Fruit fly (Drosophila melanogaster) whole organism, prepupa: ENCODE results near the gene gammaTub37C.
A peak's percentile ranks its signal among the peaks of the same experiment; 100 is the strongest.

Experiments used
- Blimp-1 ChIP-seq: fragments of 200-800 bp; sonication (Bioruptor generic); optimal IDR thresholded peaks from 3 replicates; lab custom pipeline; 2017; ENCODE audit warnings: missing biosample characterization, missing genetic modification characterization, mild to moderate bottlenecking, moderate library complexity, missing genetic modification reagents
- CG11294 ChIP-seq: fragments of 200-800 bp; sonication (Bioruptor generic); IDR thresholded peaks from 2 replicates; pipeline ENCODE4 v1.3.6; 2022; ENCODE audit warnings: missing biosample characterization, missing genetic modification characterization
- CG11762 ChIP-seq: fragments of 200-800 bp; sonication (Bioruptor generic); optimal IDR thresholded peaks from 3 replicates; lab custom pipeline; 2016; ENCODE audit warnings: missing biosample characterization, missing genetic modification characterization; ENCODE audit not compliant: insufficient read depth
- CG15336 ChIP-seq: fragments of 200-800 bp; sonication (Bioruptor generic); IDR thresholded peaks from 2 replicates; pipeline ENCODE4 v1.3.6; 2022; ENCODE audit warnings: missing biosample characterization, missing genetic modification characterization
- CG1621 ChIP-seq: fragments of 200-800 bp; sonication (Bioruptor generic); optimal IDR thresholded peaks from 3 replicates; lab custom pipeline; 2018; ENCODE audit warnings: missing biosample characterization, mild to moderate bottlenecking, missing genetic modification characterization
- CG31627 ChIP-seq: fragments of 200-800 bp; sonication (Bioruptor generic); optimal IDR thresholded peaks from 3 replicates; lab custom pipeline; 2016; ENCODE audit warnings: missing biosample characterization, missing genetic modification characterization
- CG34406 ChIP-seq: fragments of 200-800 bp; sonication (Bioruptor generic); optimal IDR thresholded peaks from 3 replicates; lab custom pipeline; 2016; ENCODE audit warnings: missing biosample characterization, missing genetic modification characterization
- CG3919 ChIP-seq: fragments of 200-800 bp; sonication (Bioruptor generic); optimal IDR thresholded peaks from 3 replicates; lab custom pipeline; 2016; ENCODE audit warnings: missing biosample characterization, missing genetic modification characterization
- CG4318 ChIP-seq: fragments of 200-800 bp; sonication (Bioruptor generic); optimal IDR thresholded peaks from 3 replicates; lab custom pipeline; 2017; ENCODE audit warnings: missing biosample characterization, mild to moderate bottlenecking, missing genetic modification characterization
- CG6163 ChIP-seq: fragments of 200-800 bp; sonication (Bioruptor generic); IDR thresholded peaks from 3 replicates; pipeline ENCODE4 v1.3.6; 2022; ENCODE audit warnings: missing biosample characterization, missing genetic modification characterization
- CG6276 ChIP-seq: fragments of 200-800 bp; sonication (Bioruptor generic); optimal IDR thresholded peaks from 2 replicates; lab custom pipeline; 2017; ENCODE audit warnings: missing biosample characterization, mild to moderate bottlenecking, missing genetic modification characterization
- CG6792 ChIP-seq: fragments of 200-800 bp; sonication (Bioruptor generic); optimal IDR thresholded peaks from 3 replicates; lab custom pipeline; 2016; ENCODE audit warnings: missing biosample characterization, missing genetic modification characterization
- CG6808 ChIP-seq: fragments of 200-800 bp; sonication (Bioruptor generic); optimal IDR thresholded peaks from 3 replicates; lab custom pipeline; 2017; ENCODE audit warnings: missing biosample characterization, missing genetic modification characterization, mild to moderate bottlenecking, moderate library complexity, missing genetic modification reagents
- CG6854 ChIP-seq: fragments of 200-800 bp; sonication (Bioruptor generic); optimal IDR thresholded peaks from 2 replicates; lab custom pipeline; 2017; ENCODE audit warnings: missing biosample characterization, mild to moderate bottlenecking, missing genetic modification characterization
- CG8119 ChIP-seq: fragments of 200-800 bp; sonication (Bioruptor generic); IDR thresholded peaks from 3 replicates; pipeline ENCODE4 v1.3.6; 2022; ENCODE audit warnings: missing biosample characterization, missing genetic modification characterization
- CG8319 ChIP-seq: fragments of 200-800 bp; sonication (Bioruptor generic); optimal IDR thresholded peaks from 3 replicates; lab custom pipeline; 2016; ENCODE audit warnings: missing biosample characterization, missing genetic modification characterization
- CG8632 ChIP-seq: fragments of 200-800 bp; sonication (Bioruptor generic); optimal IDR thresholded peaks from 3 replicates; lab custom pipeline; 2016; ENCODE audit warnings: missing biosample characterization, missing genetic modification characterization
- CG9139 ChIP-seq: fragments of 200-800 bp; sonication (Bioruptor generic); optimal IDR thresholded peaks from 3 replicates; lab custom pipeline; 2017; ENCODE audit warnings: missing biosample characterization, mild to moderate bottlenecking, missing genetic modification characterization
- Eip93F ChIP-seq: fragments of 200-800 bp; sonication (Bioruptor generic); optimal IDR thresholded peaks from 2 replicates; lab custom pipeline; 2016; ENCODE audit warnings: missing biosample characterization, mild to moderate bottlenecking, missing genetic modification characterization
- Ets21C ChIP-seq: fragments of 200-800 bp; sonication (Bioruptor generic); optimal IDR thresholded peaks from 3 replicates; lab custom pipeline; 2016; ENCODE audit warnings: missing biosample characterization, missing genetic modification characterization
- Ets96B ChIP-seq: fragments of 200-800 bp; optimal IDR thresholded peaks from 2 replicates; lab custom pipeline; 2019; ENCODE audit warnings: missing biosample characterization, mild to moderate bottlenecking, missing genetic modification characterization, moderate library complexity
- Gug ChIP-seq: fragments of 200-800 bp; sonication (Bioruptor generic); IDR thresholded peaks from 2 replicates; pipeline ENCODE4 v1.3.6; 2022; ENCODE audit warnings: missing biosample characterization, missing genetic modification characterization
- Hr39 ChIP-seq: fragments of 200-800 bp; sonication (Bioruptor generic); optimal IDR thresholded peaks from 2 replicates; lab custom pipeline; 2016; ENCODE audit warnings: missing biosample characterization, missing genetic modification characterization
- Hr4 ChIP-seq: fragments of 200-800 bp; sonication (Bioruptor generic); optimal IDR thresholded peaks from 3 replicates; lab custom pipeline; 2016; ENCODE audit warnings: missing biosample characterization, missing genetic modification characterization
- Lpt ChIP-seq: fragments of 200-800 bp; sonication (Bioruptor generic); optimal IDR thresholded peaks from 3 replicates; lab custom pipeline; 2016; ENCODE audit warnings: missing biosample characterization, missing genetic modification characterization
- Met ChIP-seq: fragments of 200-800 bp; sonication (Bioruptor generic); optimal IDR thresholded peaks from 3 replicates; lab custom pipeline; 2016; ENCODE audit warnings: missing biosample characterization, missing genetic modification characterization
- OdsH ChIP-seq: fragments of 200-800 bp; sonication (Bioruptor generic); optimal IDR thresholded peaks from 3 replicates; lab custom pipeline; 2016; ENCODE audit warnings: missing biosample characterization, missing genetic modification characterization
- Smox ChIP-seq: fragments of 200-800 bp; sonication (Bioruptor generic); optimal IDR thresholded peaks from 3 replicates; lab custom pipeline; 2016; ENCODE audit warnings: missing biosample characterization, missing genetic modification characterization
- Sox14 ChIP-seq: fragments of 200-800 bp; sonication (Bioruptor generic); optimal IDR thresholded peaks from 3 replicates; lab custom pipeline; 2016; ENCODE audit warnings: missing biosample characterization, missing genetic modification characterization
- Sox15 ChIP-seq: fragments of 200-800 bp; sonication (Bioruptor generic); optimal IDR thresholded peaks from 3 replicates; lab custom pipeline; 2016; ENCODE audit warnings: missing biosample characterization, missing genetic modification characterization
- achi ChIP-seq: fragments of 200-800 bp; sonication (Bioruptor generic); optimal IDR thresholded peaks from 3 replicates; lab custom pipeline; 2016; ENCODE audit warnings: missing biosample characterization, missing genetic modification characterization
- acj6 ChIP-seq: fragments of 200-800 bp; sonication (Bioruptor generic); optimal IDR thresholded peaks from 3 replicates; lab custom pipeline; 2016; ENCODE audit warnings: missing biosample characterization, missing genetic modification characterization
- cyc ChIP-seq: fragments of 200-800 bp; sonication (Bioruptor generic); optimal IDR thresholded peaks from 3 replicates; lab custom pipeline; 2016; ENCODE audit warnings: missing biosample characterization, missing genetic modification characterization
- dac ChIP-seq: fragments of 200-800 bp; sonication (Bioruptor generic); optimal IDR thresholded peaks from 2 replicates; lab custom pipeline; 2017; ENCODE audit warnings: missing biosample characterization, mild to moderate bottlenecking, missing genetic modification characterization
- dsx ChIP-seq: fragments of 200-800 bp; optimal IDR thresholded peaks from 3 replicates; lab custom pipeline; 2019; ENCODE audit warnings: missing biosample characterization, mild to moderate bottlenecking, missing genetic modification characterization, moderate library complexity; ENCODE audit not compliant: poor library complexity, severe bottlenecking
- eg ChIP-seq: fragments of 200-800 bp; sonication (Bioruptor generic); IDR thresholded peaks from 3 replicates; pipeline ENCODE4 v1.3.6; 2022; ENCODE audit warnings: missing biosample characterization, missing genetic modification characterization
- esn ChIP-seq: fragments of 200-800 bp; sonication (Bioruptor generic); optimal IDR thresholded peaks from 2 replicates; lab custom pipeline; 2016; ENCODE audit warnings: missing biosample characterization, mild to moderate bottlenecking, missing genetic modification characterization, moderate library complexity
- fd59A ChIP-seq: fragments of 200-800 bp; sonication (Bioruptor generic); optimal IDR thresholded peaks from 2 replicates; lab custom pipeline; 2017; ENCODE audit warnings: missing biosample characterization, mild to moderate bottlenecking, missing genetic modification characterization, missing genetic modification reagents
- fkh ChIP-seq: fragments of 200-800 bp; sonication (Bioruptor generic); optimal IDR thresholded peaks from 3 replicates; lab custom pipeline; 2017; ENCODE audit warnings: missing biosample characterization, mild to moderate bottlenecking, missing genetic modification characterization, moderate library complexity
- lz ChIP-seq: fragments of 200-800 bp; sonication (Bioruptor generic); optimal IDR thresholded peaks from 3 replicates; lab custom pipeline; 2016; ENCODE audit warnings: missing biosample characterization, missing genetic modification characterization
- net ChIP-seq: fragments of 200-800 bp; sonication (Bioruptor generic); optimal IDR thresholded peaks from 3 replicates; lab custom pipeline; 2016; ENCODE audit warnings: missing biosample characterization, missing genetic modification characterization
- pdm3 ChIP-seq: fragments of 200-800 bp; sonication (Bioruptor generic); optimal IDR thresholded peaks from 3 replicates; lab custom pipeline; 2016; ENCODE audit warnings: missing biosample characterization, missing genetic modification characterization
- salr ChIP-seq, 2 experiments: fragments of 200-800 bp; sonication (Bioruptor generic); optimal IDR thresholded peaks; 3 replicates each; lab custom pipeline; 2016 to 2018; ENCODE audit warnings: missing biosample characterization in 2 of 2, missing genetic modification characterization in 2 of 2, mild to moderate bottlenecking in 1 of 2
- spab ChIP-seq: fragments of 200-800 bp; sonication (Bioruptor generic); optimal IDR thresholded peaks from 2 replicates; lab custom pipeline; 2017; ENCODE audit warnings: missing biosample characterization, mild to moderate bottlenecking, missing genetic modification characterization, missing genetic modification reagents
- ss ChIP-seq, 2 experiments: fragments of 200-800 bp; sonication (Bioruptor generic); optimal IDR thresholded peaks; 2 replicates in 1 of 2; 3 replicates in 1 of 2; lab custom pipeline; 2017 to 2018; ENCODE audit warnings: mild to moderate bottlenecking in 2 of 2, missing biosample characterization in 2 of 2, missing genetic modification characterization in 2 of 2, moderate library complexity in 1 of 2
- svp ChIP-seq: fragments of 200-800 bp; sonication (Bioruptor generic); peaks from one replicate; lab custom pipeline; 2016; ENCODE audit warnings: missing biosample characterization, missing genetic modification characterization
- vri ChIP-seq: fragments of 200-800 bp; sonication (Bioruptor generic); optimal IDR thresholded peaks from 3 replicates; lab custom pipeline; 2016; ENCODE audit warnings: missing biosample characterization, mild to moderate bottlenecking, missing genetic modification characterization

The gammaTub37C gene

DNA sequence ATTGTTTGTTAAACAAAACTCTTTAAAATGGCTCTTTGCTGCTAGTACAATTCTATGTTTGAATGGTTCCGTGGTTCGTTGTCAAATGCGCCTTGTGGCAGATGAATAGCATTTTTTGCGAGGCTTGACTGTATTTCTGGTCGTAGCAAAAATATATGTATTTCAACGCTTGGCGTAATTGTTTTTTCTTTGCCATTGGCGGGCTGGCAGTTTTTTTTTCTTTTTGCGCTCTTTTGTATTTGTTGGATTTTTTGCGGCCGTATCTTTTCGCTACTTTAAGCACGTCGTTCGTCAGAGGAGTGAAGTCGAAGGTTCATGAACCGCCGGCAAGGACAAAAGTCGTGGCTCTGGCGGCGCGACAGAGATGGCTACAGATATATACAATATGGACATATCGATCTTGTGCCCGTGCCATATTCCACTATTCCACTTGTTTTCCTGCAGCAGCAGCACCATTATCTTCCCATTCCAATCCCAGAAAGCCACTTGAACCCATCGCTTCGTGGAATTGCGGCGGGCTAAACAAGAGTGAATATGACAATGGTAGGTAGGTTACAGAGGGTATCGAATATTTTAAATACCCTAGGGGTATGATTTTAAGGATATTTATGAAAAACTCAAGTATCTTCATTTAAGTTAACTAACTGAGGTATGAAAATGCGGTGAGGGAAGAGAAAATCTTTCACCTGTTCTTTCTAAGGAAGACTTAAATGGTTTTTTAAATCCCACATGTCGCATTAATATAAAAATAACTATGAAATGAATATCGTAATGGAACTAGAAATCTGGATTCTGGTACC, 29.4 kb downstream of the gammaTub37C start (continued):
- TF ChIP-seq CG11762 = peak; percentile 18
- TF ChIP-seq Sox14 (GFP tag; lab: Kevin White, UChicago) = no peak
- no peak for TF ChIP-seq achi
- no peak for TF ChIP-seq CG31627
- TF ChIP-seq Ets21C (GFP tag; lab: Kevin White, UChicago) = no peak
- no peak for TF ChIP-seq Met
- peak; percentile 50 to 70 for TF ChIP-seq salr (GFP tag; optimal IDR thresholded peaks at IDR 0.05; lab: Kevin White, UChicago)
- no peak for TF ChIP-seq vri (GFP tag; lab: Kevin White, UChicago)
- TF ChIP-seq CG15336 (GFP tag; lab: Robert Waterston, UW) = 0 out of 2 replicates have a peak, but pooled peaks have one; percentile 23

DNA sequence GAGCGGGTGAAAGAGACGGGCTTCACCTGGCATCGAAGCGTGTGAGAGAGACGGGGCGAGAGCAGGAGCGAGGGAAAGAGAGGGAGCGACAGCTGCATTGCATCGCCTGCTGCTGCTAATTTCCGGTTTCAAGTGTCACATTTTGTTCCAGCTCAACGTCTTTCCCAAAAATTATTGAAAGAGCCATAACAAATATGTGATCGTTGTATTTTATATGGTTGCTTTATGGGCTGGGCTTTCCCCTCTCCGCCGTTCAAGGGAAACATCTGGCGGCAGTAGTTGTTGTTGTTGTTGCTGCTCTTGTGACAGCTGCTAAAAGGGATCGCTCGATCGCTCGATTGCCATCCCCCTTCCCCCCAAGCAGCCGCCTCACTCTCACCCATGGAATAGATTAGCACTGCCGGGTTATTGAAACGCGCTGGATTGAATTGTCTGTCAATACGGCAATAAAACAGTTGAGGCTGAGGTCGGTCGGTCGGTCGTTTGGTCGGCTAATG, 30.6 kb downstream of the gammaTub37C start:
- no peak for TF ChIP-seq Smox (GFP tag; lab: Kevin White, UChicago)
- TF ChIP-seq CG6808 (GFP tag; lab: Kevin White, UChicago) = peak; percentile 51
- TF ChIP-seq Blimp-1 (GFP tag; lab: Kevin White, UChicago) = no peak
- no peak for TF ChIP-seq fd59A
- TF ChIP-seq CG6163 (GFP tag; lab: Robert Waterston, UW) = 0 out of 3 replicates have a peak, but pooled peaks have one; percentile 34
- no peak for TF ChIP-seq lz (GFP tag; lab: Kevin White, UChicago)
- TF ChIP-seq CG6854 = no peak
- peak; percentile 87 for TF ChIP-seq svp (GFP tag; lab: Kevin White, UChicago)
- no peak for TF ChIP-seq cyc
- no peak for TF ChIP-seq esn (GFP tag; lab: Kevin White, UChicago)
- TF ChIP-seq CG11294 (GFP tag; lab: Robert Waterston, UW) = no peak
- no peak for TF ChIP-seq CG6792 (GFP tag; lab: Kevin White, UChicago)
- peak; percentile 80 for TF ChIP-seq CG9139
- TF ChIP-seq Eip93F = no peak
- no peak for TF ChIP-seq CG11762
- peak; percentile 74 for TF ChIP-seq fkh (GFP tag; lab: Kevin White, UChicago)
- no peak for TF ChIP-seq Hr39 (GFP tag; lab: Kevin White, UChicago)
- peak; percentile 1 for TF ChIP-seq CG3919 (GFP tag; lab: Kevin White, UChicago)
- no peak for TF ChIP-seq CG8319 (GFP tag; lab: Kevin White, UChicago)
- no peak for TF ChIP-seq CG4318
- no peak for TF ChIP-seq acj6 (GFP tag; lab: Kevin White, UChicago)
- no peak for TF ChIP-seq CG15336 (GFP tag; lab: Robert Waterston, UW)
- TF ChIP-seq Ets96B (tag; lab: Kevin White, UChicago) = no peak
- TF ChIP-seq Gug = no peak
- TF ChIP-seq ss (GFP tag; optimal IDR thresholded peaks at IDR 0.05; lab: Kevin White, UChicago) = peak; percentile 80 to 81
- no peak for TF ChIP-seq salr (GFP tag; optimal IDR thresholded peaks at IDR 0.05; lab: Kevin White, UChicago)
- TF ChIP-seq spab (GFP tag; lab: Kevin White, UChicago) = peak; percentile 13
- TF ChIP-seq eg (GFP tag; lab: Robert Waterston, UW) = no peak
- no peak for TF ChIP-seq OdsH (GFP tag; lab: Kevin White, UChicago)
- no peak for TF ChIP-seq pdm3 (GFP tag; lab: Kevin White, UChicago)
- TF ChIP-seq CG1621 (tag; lab: Kevin White, UChicago) = no peak
- TF ChIP-seq dsx = peak; percentile 71
- no peak for TF ChIP-seq Ets21C (GFP tag; lab: Kevin White, UChicago)
- TF ChIP-seq CG6276 = no peak
- no peak for TF ChIP-seq Sox15 (GFP tag; lab: Kevin White, UChicago)
- TF ChIP-seq Lpt (GFP tag; lab: Kevin White, UChicago) = no peak
- no peak for TF ChIP-seq dac
- no peak for TF ChIP-seq CG8632
- TF ChIP-seq vri (GFP tag; lab: Kevin White, UChicago) = no peak
- TF ChIP-seq CG34406 = no peak
- TF ChIP-seq achi = no peak
- TF ChIP-seq Sox14 (GFP tag; lab: Kevin White, UChicago) = no peak
- TF ChIP-seq net (GFP tag; lab: Kevin White, UChicago) = peak; percentile 55
- TF ChIP-seq Hr4 = no peak
- TF ChIP-seq CG8119 (GFP tag; lab: Robert Waterston, UW) = no peak
